2 worm cellular contexts compared by ENCODE assay signal in genomic region chrV:15483563-15483962, ce11.
TF ChIP-seq lines count a peak whose summit lies in the region.

No protein-coding gene starts in this region.

TF ChIP-seq in whole organism, L1 larva, 84 proteins besides CTCF, POLR2A, EP300 and RAD21 (continued from another document):
- TF ChIP-seq snu-23 (GFP tag; optimal IDR thresholded peaks at IDR 0.05; lab: Kevin White, UChicago) (peak; percentile 37), C04F5.9 (tag; optimal IDR thresholded peaks at IDR 0.05; lab: Kevin White, UChicago) (no peak), lin-14 (GFP tag; optimal IDR thresholded peaks at IDR 0.05; lab: Kevin White, UChicago) (peak; percentile 57), C16A3.4 (tag; optimal IDR thresholded peaks at IDR 0.05; lab: Kevin White, UChicago) (no peak), nhr-90 (tag; optimal IDR thresholded peaks at IDR 0.05; lab: Kevin White, UChicago; ENCODE audit: poor library complexity) (peak; percentile 16), fkh-8 (tag; optimal IDR thresholded peaks at IDR 0.05; lab: Kevin White, UChicago) (no peak), F16B12.6 (tag; optimal IDR thresholded peaks at IDR 0.05; lab: Kevin White, UChicago) (no peak), ets-5 (GFP tag; IDR thresholded peaks at IDR 0.05; lab: Robert Waterston, UW) (no peak), lin-15B (tag; optimal IDR thresholded peaks at IDR 0.05; lab: Kevin White, UChicago) (no peak), blmp-1 (tag; optimal IDR thresholded peaks at IDR 0.05; lab: Kevin White, UChicago) (peak; percentile 45), nhr-19 (GFP tag; conservative IDR thresholded peaks at IDR 0.05; lab: Robert Waterston, UW) (peak; percentile 27; the same call in 1 of the 2 replicates), dsc-1 (tag; optimal IDR thresholded peaks at IDR 0.05; lab: Kevin White, UChicago) (no peak)

TF ChIP-seq in whole organism, L4 larva, 104 proteins besides CTCF, POLR2A, EP300 and RAD21 (continued from another document):
- no peak for TF ChIP-seq mes-2 (tag; optimal IDR thresholded peaks at IDR 0.05; lab: Kevin White, UChicago; ENCODE audit: poor library complexity, severe bottlenecking)
- no peak for TF ChIP-seq F10B5.3 (tag; optimal IDR thresholded peaks at IDR 0.05; lab: Kevin White, UChicago)
- no peak for TF ChIP-seq jun-1 (tag; optimal IDR thresholded peaks at IDR 0.05; lab: Kevin White, UChicago)
- peak; percentile 30 for TF ChIP-seq nhr-48 (tag; optimal IDR thresholded peaks at IDR 0.05; lab: Kevin White, UChicago)
- TF ChIP-seq ceh-28 (tag; optimal IDR thresholded peaks at IDR 0.05; lab: Kevin White, UChicago): no peak
- TF ChIP-seq nhr-6 (tag; optimal IDR thresholded peaks at IDR 0.05; lab: Kevin White, UChicago): peak; percentile 84
- TF ChIP-seq rbr-2 (tag; optimal IDR thresholded peaks at IDR 0.05; lab: Kevin White, UChicago): no peak
- peak in 1 of 2 experiments; percentile 3 for TF ChIP-seq mdl-1 (tag; optimal IDR thresholded peaks at IDR 0.05; lab: Kevin White, UChicago)
- no peak for TF ChIP-seq mxl-2 (GFP tag; conservative IDR thresholded peaks at IDR 0.05; lab: Robert Waterston, UW)
- no peak for TF ChIP-seq pqm-1 (tag; optimal IDR thresholded peaks at IDR 0.05; lab: Kevin White, UChicago)
- no peak for TF ChIP-seq nhr-25 (tag; optimal IDR thresholded peaks at IDR 0.05; lab: Kevin White, UChicago; ENCODE audit: borderline replicate concordance, insufficient read depth)
- TF ChIP-seq lsy-2 (tag; optimal IDR thresholded peaks at IDR 0.05; lab: Kevin White, UChicago): no peak
- no peak for TF ChIP-seq nhr-237 (tag; optimal IDR thresholded peaks at IDR 0.05; lab: Kevin White, UChicago)
- no peak for TF ChIP-seq mxl-3 (GFP tag; optimal IDR thresholded peaks at IDR 0.05; lab: Kevin White, UChicago)
- no peak for TF ChIP-seq T26A8.4 (GFP tag; IDR thresholded peaks at IDR 0.05; lab: Robert Waterston, UW)
- TF ChIP-seq ztf-11 (tag; optimal IDR thresholded peaks at IDR 0.05; lab: Kevin White, UChicago): no peak
- TF ChIP-seq ces-1 (GFP tag; optimal IDR thresholded peaks at IDR 0.05; lab: Kevin White, UChicago): no peak
- TF ChIP-seq lin-38 (GFP tag; IDR thresholded peaks at IDR 0.05; lab: Robert Waterston, UW): no peak
- no peak for TF ChIP-seq unc-62 (GFP tag; optimal IDR thresholded peaks at IDR 0.05 in 1 of 2; lab: Kevin White, UChicago)
- TF ChIP-seq unc-62 (tag; optimal IDR thresholded peaks at IDR 0.05; lab: Kevin White, UChicago): no peak
- TF ChIP-seq zag-1 (tag; optimal IDR thresholded peaks at IDR 0.05; lab: Kevin White, UChicago): no peak
- TF ChIP-seq ceh-32 (tag; optimal IDR thresholded peaks at IDR 0.05; lab: Kevin White, UChicago; ENCODE audit: poor library complexity): no peak
- no peak for TF ChIP-seq skn-1 (tag; optimal IDR thresholded peaks at IDR 0.05; lab: Kevin White, UChicago)
- TF ChIP-seq madf-5 (GFP tag; IDR thresholded peaks at IDR 0.05; lab: Robert Waterston, UW): no peak
- no peak for TF ChIP-seq saeg-2 (GFP tag; IDR thresholded peaks at IDR 0.05; lab: Robert Waterston, UW)
- TF ChIP-seq ZK546.5 (tag; optimal IDR thresholded peaks at IDR 0.05; lab: Kevin White, UChicago): no peak
- no peak for TF ChIP-seq F37D6.2 (tag; optimal IDR thresholded peaks at IDR 0.05; lab: Kevin White, UChicago)
- TF ChIP-seq Y5F2A.4 (GFP tag; optimal IDR thresholded peaks at IDR 0.05; lab: Kevin White, UChicago): no peak
- TF ChIP-seq dmd-6 (GFP tag; IDR thresholded peaks at IDR 0.05; lab: Robert Waterston, UW): peak; percentile 47
